Worm (Caenorhabditis elegans) whole organism, early embryonic: ENCODE results near the gene C49F5.8.

ENCODE experiments used
- ets-7 ChIP-seq: sonication (generic microtip); optimal IDR thresholded peaks from 2 replicates; lab custom pipeline; 2016; ENCODE audit warnings: missing genotype, missing genetic modification characterization, missing compliant biosample characterization
- flt-1 ChIP-seq: fragments of 200-800 bp; sonication (Bioruptor generic); IDR thresholded peaks from 2 replicates; pipeline ENCODE4 v1.3.6; 2022; ENCODE audit warnings: missing genetic modification characterization, missing compliant biosample characterization
- hmbx-1 ChIP-seq: sonication (generic microtip); optimal IDR thresholded peaks from 2 replicates; lab custom pipeline; 2016; ENCODE audit warnings: mild to moderate bottlenecking, missing genetic modification characterization, missing compliant biosample characterization
- scrt-1 ChIP-seq: fragments of 200-800 bp; sonication (Bioruptor generic); IDR thresholded peaks from 2 replicates; pipeline ENCODE4 v1.3.6; 2022; ENCODE audit warnings: missing genetic modification characterization, missing compliant biosample characterization
- sea-1 ChIP-seq: fragments of 200-800 bp; sonication (Bioruptor generic); conservative IDR thresholded peaks from 2 replicates; pipeline ENCODE4 v1.3.6; 2022; ENCODE audit warnings: missing genetic modification characterization, missing compliant biosample characterization
- tbx-11 ChIP-seq: fragments of 200-800 bp; sonication (Bioruptor generic); IDR thresholded peaks from 2 replicates; pipeline ENCODE4 v1.3.6; 2022; ENCODE audit warnings: missing genetic modification characterization, missing compliant biosample characterization

ce11 chrX:11952129-11952528 is 7.8 kb upstream of the C49F5.8 start:
- no peak for TF ChIP-seq flt-1 (GFP tag; lab: Robert Waterston, UW)
- no peak for TF ChIP-seq hmbx-1 (tag; lab: Kevin White, UChicago)
- TF ChIP-seq ets-7 (tag; lab: Kevin White, UChicago): no peak
- no peak for TF ChIP-seq scrt-1 (GFP tag; lab: Robert Waterston, UW)
- no peak for TF ChIP-seq sea-1
- no peak for TF ChIP-seq tbx-11 (GFP tag; lab: Robert Waterston, UW)
